Worm (Caenorhabditis elegans): Measurements from ENCODE around the gene F53C3.11.

DNA sequence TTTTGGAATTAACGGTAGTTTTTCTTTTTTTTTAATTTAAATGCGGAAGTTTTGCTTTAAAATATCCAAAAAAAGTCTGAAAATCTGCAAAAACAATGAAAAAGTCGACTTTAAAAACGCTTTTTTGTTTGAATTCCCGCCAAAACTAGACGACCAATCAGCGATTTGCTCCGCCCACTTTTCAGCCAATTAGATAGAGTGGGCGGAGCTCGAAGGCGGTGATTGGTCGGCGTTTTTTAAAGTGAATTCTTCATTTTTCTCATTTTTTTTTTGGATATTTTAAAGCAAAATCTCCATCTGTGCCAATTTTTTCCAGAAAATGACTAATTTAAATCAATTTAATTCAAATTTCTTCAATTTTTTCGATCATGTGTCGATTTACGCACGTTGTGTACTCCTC, 24.7 kb upstream of the F53C3.11 start:
- TF ChIP-seq R02D3.7 (tag; optimal IDR thresholded peaks at IDR 0.05) = no peak
- no peak for TF ChIP-seq snpc-4 (tag; optimal IDR thresholded peaks at IDR 0.05)
- no peak for TF ChIP-seq F13H6.1 (tag; optimal IDR thresholded peaks at IDR 0.05)
- no peak for TF ChIP-seq lsy-2 (tag; optimal IDR thresholded peaks at IDR 0.05)
- no peak for TF ChIP-seq nhr-11 (tag; optimal IDR thresholded peaks at IDR 0.05)
- no peak for TF ChIP-seq nhr-237 (tag; optimal IDR thresholded peaks at IDR 0.05)
- no peak for TF ChIP-seq unc-39 (tag; optimal IDR thresholded peaks at IDR 0.05)
- TF ChIP-seq nhr-25 (tag; optimal IDR thresholded peaks at IDR 0.05) = no peak
- no peak for TF ChIP-seq skn-1 (tag; optimal IDR thresholded peaks at IDR 0.05)

Measured in whole organism, L2 larva.